Worm (Caenorhabditis elegans) whole organism, young adult: ENCODE measurements around the gene unc-103.

Source experiments
- B0019.2 ChIP-seq: fragments of 200-800 bp; sonication (Bioruptor generic); conservative IDR thresholded peaks from 2 replicates; pipeline ENCODE4 v1.3.6; 2022; ENCODE audit warnings: missing genetic modification reagents, missing genetic modification characterization, missing compliant biosample characterization
- B0035.1 ChIP-seq: sonication (generic microtip); optimal IDR thresholded peaks from 2 replicates; lab custom pipeline; 2016; ENCODE audit warnings: missing genetic modification characterization, mild to moderate bottlenecking, missing compliant biosample characterization, missing genotype, missing genetic modification reagents
- B0261.1 ChIP-seq: sonication (generic microtip); optimal IDR thresholded peaks from 2 replicates; lab custom pipeline; 2016; ENCODE audit warnings: mild to moderate bottlenecking, missing genetic modification characterization, moderate library complexity, missing compliant biosample characterization
- C17E4.6 ChIP-seq: fragments of 200-800 bp; sonication (Bioruptor generic); IDR thresholded peaks from 2 replicates; pipeline ENCODE4 v1.3.6; 2022; ENCODE audit warnings: missing genetic modification reagents, missing genetic modification characterization, missing compliant biosample characterization
- F37B4.10 ChIP-seq: fragments of 200-800 bp; sonication (Bioruptor generic); IDR thresholded peaks from 2 replicates; pipeline ENCODE4 v1.3.6; 2022; ENCODE audit warnings: missing genetic modification characterization, missing compliant biosample characterization
- F39B2.1 ChIP-seq: fragments of 200-800 bp; sonication (Bioruptor generic); IDR thresholded peaks from 2 replicates; pipeline ENCODE4 v1.3.6; 2022; ENCODE audit warnings: missing genetic modification reagents, missing genetic modification characterization, missing compliant biosample characterization
- F49E8.2 ChIP-seq: sonication (generic microtip); optimal IDR thresholded peaks from 3 replicates; lab custom pipeline; 2017; ENCODE audit warnings: missing genetic modification characterization, mild to moderate bottlenecking, missing compliant biosample characterization, antibody characterized with exemption, moderate library complexity; ENCODE audit not compliant: insufficient read depth
- F52B5.7 ChIP-seq: sonication (generic microtip); optimal IDR thresholded peaks from 2 replicates; lab custom pipeline; 2016; ENCODE audit warnings: mild to moderate bottlenecking, missing genetic modification characterization, missing compliant biosample characterization
- F57C9.4 ChIP-seq: sonication (generic microtip); optimal IDR thresholded peaks from 2 replicates; lab custom pipeline; 2017; ENCODE audit warnings: mild to moderate bottlenecking, missing genetic modification characterization, missing compliant biosample characterization
- T07F8.4 ChIP-seq: sonication (generic microtip); optimal IDR thresholded peaks from 2 replicates; lab custom pipeline; 2016; ENCODE audit warnings: mild to moderate bottlenecking, missing genetic modification characterization, moderate library complexity, missing compliant biosample characterization
- aptf-2 ChIP-seq: fragments of 200-800 bp; sonication (Bioruptor generic); conservative IDR thresholded peaks from 2 replicates; pipeline ENCODE4 v1.3.6; 2022; ENCODE audit warnings: missing genetic modification reagents, missing genetic modification characterization, missing compliant biosample characterization
- atf-7 ChIP-seq: sonication (generic microtip); optimal IDR thresholded peaks from 2 replicates; lab custom pipeline; 2017; ENCODE audit warnings: mild to moderate bottlenecking, missing genetic modification characterization, missing compliant biosample characterization
- athp-1 ChIP-seq: sonication (generic microtip); optimal IDR thresholded peaks from 2 replicates; lab custom pipeline; 2017; ENCODE audit warnings: mild to moderate bottlenecking, missing genetic modification characterization, missing compliant biosample characterization
- attf-3 ChIP-seq: fragments of 200-800 bp; sonication (Bioruptor generic); conservative IDR thresholded peaks from 2 replicates; pipeline ENCODE4 v1.3.6; 2022; ENCODE audit warnings: missing genetic modification reagents, missing genetic modification characterization, missing compliant biosample characterization
- bed-1 ChIP-seq: fragments of 200-800 bp; sonication (Bioruptor generic); IDR thresholded peaks from 2 replicates; pipeline ENCODE4 v1.3.6; 2022; ENCODE audit warnings: missing genetic modification reagents, missing genetic modification characterization, missing compliant biosample characterization
- ccch-3 ChIP-seq: fragments of 200-800 bp; sonication (Bioruptor generic); optimal IDR thresholded peaks from 2 replicates; lab custom pipeline; 2018; ENCODE audit warnings: mild to moderate bottlenecking, missing genetic modification characterization, missing compliant biosample characterization
- cebp-1 ChIP-seq, 2 experiments: fragments of 200-800 bp in 1 of 2; sonication (Bioruptor generic) in 1 of 2; sonication (generic microtip) in 1 of 2; IDR thresholded peaks in 1 of 2; optimal IDR thresholded peaks in 1 of 2; 2 replicates each; pipeline versions ENCODE4 v1.3.6 to Lab custom; 2017 to 2022; ENCODE audit warnings: missing compliant biosample characterization in 2 of 2, missing genetic modification characterization in 2 of 2, mild to moderate bottlenecking in 1 of 2, missing genetic modification reagents in 1 of 2, moderate library complexity in 1 of 2
- cebp-2 ChIP-seq: fragments of 200-800 bp; sonication (Bioruptor generic); IDR thresholded peaks from 2 replicates; pipeline ENCODE4 v1.3.6; 2022; ENCODE audit warnings: missing genetic modification characterization, missing compliant biosample characterization
- ceh-27 ChIP-seq: fragments of 200-800 bp; sonication (Bioruptor generic); optimal IDR thresholded peaks from 2 replicates; lab custom pipeline; 2018; ENCODE audit warnings: mild to moderate bottlenecking, missing genetic modification characterization, moderate library complexity, missing compliant biosample characterization
- ceh-58 ChIP-seq: fragments of 200-800 bp; sonication (Bioruptor generic); IDR thresholded peaks from 2 replicates; pipeline ENCODE4 v1.3.6; 2022; ENCODE audit warnings: missing genetic modification characterization, missing compliant biosample characterization
- die-1 ChIP-seq: sonication (generic microtip); optimal IDR thresholded peaks from 2 replicates; lab custom pipeline; 2016; ENCODE audit warnings: missing genotype, mild to moderate bottlenecking, missing genetic modification characterization, missing compliant biosample characterization
- dpl-1 ChIP-seq: fragments of 150-350 bp; optimal IDR thresholded peaks from 2 replicates; lab custom pipeline; 2014; ENCODE audit warnings: missing biosample characterization, missing genetic modification reagents, missing genetic modification characterization
- egl-44 ChIP-seq: fragments of 200-800 bp; sonication (Bioruptor generic); IDR thresholded peaks from 2 replicates; pipeline ENCODE4 v1.3.6; 2022; ENCODE audit warnings: missing genetic modification reagents, missing genetic modification characterization, missing compliant biosample characterization
- fkh-3 ChIP-seq: sonication (generic microtip); optimal IDR thresholded peaks from 2 replicates; lab custom pipeline; 2016; ENCODE audit warnings: mild to moderate bottlenecking, missing genetic modification characterization, missing compliant biosample characterization
- gei-17 ChIP-seq: fragments of 200-800 bp; sonication (Bioruptor generic); optimal IDR thresholded peaks from 2 replicates; lab custom pipeline; 2018; ENCODE audit warnings: mild to moderate bottlenecking, missing genetic modification characterization, missing compliant biosample characterization
- lir-1 ChIP-seq: fragments of 200-800 bp; sonication (Bioruptor generic); conservative IDR thresholded peaks from 2 replicates; pipeline ENCODE4 v1.3.6; 2022; ENCODE audit warnings: missing genetic modification reagents, missing genetic modification characterization, missing compliant biosample characterization
- madf-6 ChIP-seq: fragments of 200-800 bp; sonication (Bioruptor generic); IDR thresholded peaks from 2 replicates; pipeline ENCODE4 v1.3.6; 2022; ENCODE audit warnings: missing genetic modification reagents, missing genetic modification characterization, missing compliant biosample characterization
- mcd-1 ChIP-seq: fragments of 200-800 bp; sonication (Bioruptor generic); IDR thresholded peaks from 2 replicates; pipeline ENCODE4 v1.3.6; 2022; ENCODE audit warnings: missing genetic modification reagents, missing genetic modification characterization, missing compliant biosample characterization
- mel-28 ChIP-seq: sonication (generic microtip); optimal IDR thresholded peaks from 2 replicates; lab custom pipeline; 2016; ENCODE audit warnings: borderline replicate concordance, mild to moderate bottlenecking, missing genetic modification characterization, missing compliant biosample characterization
- mxl-1 ChIP-seq: sonication (generic microtip); optimal IDR thresholded peaks from 2 replicates; lab custom pipeline; 2016; ENCODE audit warnings: missing genetic modification characterization, missing compliant biosample characterization
- nfya-2 ChIP-seq: fragments of 200-800 bp; sonication (Bioruptor generic); IDR thresholded peaks from 2 replicates; pipeline ENCODE4 v1.3.6; 2022; ENCODE audit warnings: missing genetic modification reagents, missing genetic modification characterization, missing compliant biosample characterization
- nfyb-1 ChIP-seq: fragments of 200-800 bp; sonication (Bioruptor generic); IDR thresholded peaks from 2 replicates; pipeline ENCODE4 v1.3.6; 2022; ENCODE audit warnings: missing genetic modification reagents, missing genetic modification characterization, missing compliant biosample characterization
- nhr-90 ChIP-seq: sonication (generic microtip); optimal IDR thresholded peaks from 2 replicates; lab custom pipeline; 2016; ENCODE audit warnings: missing genotype, mild to moderate bottlenecking, missing genetic modification characterization, missing compliant biosample characterization
- rcor-1 ChIP-seq: fragments of 200-800 bp; sonication (Bioruptor generic); IDR thresholded peaks from 2 replicates; pipeline ENCODE4 v1.3.6; 2022; ENCODE audit warnings: missing genetic modification reagents, missing genetic modification characterization, missing compliant biosample characterization
- rec-8 ChIP-seq, 2 experiments: sonication (generic microtip); optimal IDR thresholded peaks; 2 replicates each; lab custom pipeline; 2016; ENCODE audit warnings: mild to moderate bottlenecking in 2 of 2, missing genetic modification characterization in 2 of 2, missing genetic modification reagents in 2 of 2, missing genotype in 2 of 2, missing biosample characterization in 1 of 2, missing compliant biosample characterization in 1 of 2, moderate library complexity in 1 of 2
- rpc-1 ChIP-seq, 2 experiments: fragments of 150-350 bp in 1 of 2; sonication (generic microtip) in 1 of 2; optimal IDR thresholded peaks; 2 replicates each; lab custom pipeline; 2014 to 2018; ENCODE audit warnings: missing biosample characterization in 1 of 2, missing genetic modification characterization in 1 of 2, missing genetic modification reagents in 1 of 2, missing genotype in 1 of 2
- sdz-38 ChIP-seq: sonication (generic microtip); optimal IDR thresholded peaks from 2 replicates; lab custom pipeline; 2016; ENCODE audit warnings: missing genotype, missing genetic modification characterization, missing compliant biosample characterization
- snpc-1.1 ChIP-seq: sonication (generic microtip); optimal IDR thresholded peaks from 2 replicates; lab custom pipeline; 2017; ENCODE audit warnings: missing genetic modification characterization, mild to moderate bottlenecking, missing compliant biosample characterization, antibody characterized with exemption, moderate library complexity, missing genotype, missing genetic modification reagents; ENCODE audit not compliant: insufficient read depth
- snpc-1.3 ChIP-seq: sonication (generic microtip); optimal IDR thresholded peaks from 2 replicates; lab custom pipeline; 2017; ENCODE audit warnings: missing genetic modification characterization, mild to moderate bottlenecking, missing compliant biosample characterization, antibody characterized with exemption, moderate library complexity, missing genotype, missing genetic modification reagents; ENCODE audit not compliant: insufficient read depth
- snpc-3.4 ChIP-seq: sonication (generic microtip); optimal IDR thresholded peaks from 2 replicates; lab custom pipeline; 2017; ENCODE audit warnings: missing genetic modification characterization, mild to moderate bottlenecking, missing compliant biosample characterization, antibody characterized with exemption, moderate library complexity, missing genotype, missing genetic modification reagents
- somi-1 ChIP-seq: fragments of 200-800 bp; sonication (Bioruptor generic); optimal IDR thresholded peaks from 2 replicates; lab custom pipeline; 2018; ENCODE audit warnings: mild to moderate bottlenecking, missing genetic modification characterization, missing compliant biosample characterization
- tbx-9 ChIP-seq: sonication (generic microtip); optimal IDR thresholded peaks from 2 replicates; lab custom pipeline; 2016; ENCODE audit warnings: borderline replicate concordance, missing genetic modification characterization, inconsistent platforms, missing compliant biosample characterization
- tlf-1 ChIP-seq: fragments of 200-800 bp; sonication (Bioruptor generic); optimal IDR thresholded peaks from 2 replicates; lab custom pipeline; 2018; ENCODE audit warnings: mild to moderate bottlenecking, missing genetic modification characterization, missing compliant biosample characterization
- unc-62 ChIP-seq: fragments of 150-350 bp; optimal IDR thresholded peaks from 2 replicates; lab custom pipeline; 2014; ENCODE audit warnings: missing biosample characterization, missing genetic modification reagents, missing genetic modification characterization
- zfh-2 ChIP-seq: fragments of 200-800 bp; sonication (Bioruptor generic); conservative IDR thresholded peaks from 2 replicates; pipeline ENCODE4 v1.3.6; 2022; ENCODE audit warnings: missing genetic modification reagents, missing genetic modification characterization, missing compliant biosample characterization
- ztf-22 ChIP-seq: fragments of 200-800 bp; sonication (Bioruptor generic); optimal IDR thresholded peaks from 2 replicates; lab custom pipeline; 2018; ENCODE audit warnings: mild to moderate bottlenecking, missing genetic modification characterization, moderate library complexity, missing compliant biosample characterization
- ztf-28 ChIP-seq: fragments of 200-800 bp; sonication (Bioruptor generic); IDR thresholded peaks from 2 replicates; pipeline ENCODE4 v1.3.6; 2022; ENCODE audit warnings: missing genetic modification reagents, missing genetic modification characterization, missing compliant biosample characterization

Gene unc-103

DNA sequence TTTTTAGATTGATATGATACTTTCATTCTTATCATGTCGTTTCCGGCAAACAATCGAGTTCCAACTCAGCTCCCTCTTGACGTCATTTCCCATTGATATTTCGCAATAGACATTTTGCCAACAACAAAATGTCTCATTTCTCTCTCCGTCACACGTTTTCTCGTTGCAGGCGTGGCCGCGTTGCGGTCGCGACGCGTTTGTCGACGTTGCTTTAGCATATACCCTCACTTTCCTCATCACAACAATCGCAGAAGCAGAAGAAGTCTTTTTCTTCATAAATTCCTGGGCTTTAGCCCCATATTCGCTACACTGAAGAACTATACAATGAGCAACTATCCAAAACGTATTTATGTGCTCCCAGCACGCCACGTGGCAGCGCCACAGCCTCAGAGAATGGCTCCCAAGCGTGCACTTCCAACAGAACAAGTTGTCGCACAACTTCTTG, 78.5 kb downstream of the unc-103 start, which contains the start of gene xbp-1 (continued):
- peak; percentile 76 for TF ChIP-seq unc-62 (GFP tag; lab: Kevin White, UChicago)
- no peak for TF ChIP-seq rec-8 (tag; optimal IDR thresholded peaks at IDR 0.05; lab: Kevin White, UChicago)
- no peak for TF ChIP-seq tbx-9 (tag; lab: Kevin White, UChicago)
- TF ChIP-seq egl-44 (GFP tag; lab: Robert Waterston, UW) = peak; percentile 70; the same call in 1 of the 2 replicates
- no peak for TF ChIP-seq snpc-1.3 (tag; lab: Kevin White, UChicago)
- TF ChIP-seq nhr-90 (tag; lab: Kevin White, UChicago) = peak; percentile 79
- no peak; the same call in 1 of the 2 replicates for TF ChIP-seq lir-1 (GFP tag; lab: Robert Waterston, UW)
- no peak for TF ChIP-seq ceh-58 (GFP tag; lab: Robert Waterston, UW)
- no peak for TF ChIP-seq mxl-1
- TF ChIP-seq C17E4.6 (GFP tag; lab: Robert Waterston, UW) = no peak
- TF ChIP-seq sdz-38 (tag; lab: Kevin White, UChicago) = no peak
- no peak for TF ChIP-seq F49E8.2 (tag; lab: Kevin White, UChicago)
- peak; percentile 93 for TF ChIP-seq nfyb-1 (GFP tag; lab: Robert Waterston, UW)
- peak; percentile 78 for TF ChIP-seq tlf-1 (GFP tag; lab: Kevin White, UChicago)
- no peak for TF ChIP-seq ztf-28
- TF ChIP-seq mel-28 (tag; lab: Kevin White, UChicago) = no peak
- TF ChIP-seq rpc-1 (optimal IDR thresholded peaks at IDR 0.05; lab: Kevin White, UChicago) = no peak
- no peak for TF ChIP-seq rpc-1 (tag; optimal IDR thresholded peaks at IDR 0.05; lab: Kevin White, UChicago)
- TF ChIP-seq B0035.1 (tag; lab: Kevin White, UChicago) = peak; percentile 3
- TF ChIP-seq gei-17 (GFP tag; lab: Kevin White, UChicago) = peak; percentile 38
- TF ChIP-seq die-1 (tag; lab: Kevin White, UChicago) = no peak
- TF ChIP-seq atf-7 (tag; lab: Kevin White, UChicago) = peak; percentile 99
- no peak for TF ChIP-seq snpc-1.1 (tag; lab: Kevin White, UChicago)
- TF ChIP-seq fkh-3 (tag; lab: Kevin White, UChicago) = no peak
- peak; percentile 85 for TF ChIP-seq zfh-2 (GFP tag; lab: Robert Waterston, UW)
- no peak for TF ChIP-seq F52B5.7 (tag; lab: Kevin White, UChicago)
- TF ChIP-seq nfya-2 = no peak
- TF ChIP-seq cebp-2 (GFP tag; lab: Robert Waterston, UW) = no peak
- TF ChIP-seq ztf-22 (GFP tag; lab: Kevin White, UChicago) = peak; percentile 95
- no peak for TF ChIP-seq B0019.2
- TF ChIP-seq athp-1 (tag; lab: Kevin White, UChicago) = peak; percentile 41
- TF ChIP-seq T07F8.4 (tag; lab: Kevin White, UChicago) = no peak
- 0 out of 2 replicates have a peak, but pooled peaks have one; percentile 52 for TF ChIP-seq F37B4.10 (GFP tag; lab: Robert Waterston, UW)
- no peak for TF ChIP-seq F57C9.4 (tag; lab: Kevin White, UChicago)
- TF ChIP-seq somi-1 = peak; percentile 59
- peak; percentile 100 for TF ChIP-seq cebp-1 (GFP tag; IDR thresholded peaks at IDR 0.05; lab: Robert Waterston, UW)
- TF ChIP-seq cebp-1 (tag; optimal IDR thresholded peaks at IDR 0.05; lab: Kevin White, UChicago) = peak; percentile 100
- peak; percentile 69 for TF ChIP-seq ceh-27 (GFP tag; lab: Kevin White, UChicago)
- TF ChIP-seq aptf-2 (GFP tag; lab: Robert Waterston, UW) = no peak
- peak; percentile 38; the same call in 1 of the 2 replicates for TF ChIP-seq madf-6 (GFP tag; lab: Robert Waterston, UW)
- no peak for TF ChIP-seq B0261.1 (tag; lab: Kevin White, UChicago)
- TF ChIP-seq ccch-3 (GFP tag; lab: Kevin White, UChicago) = no peak
- peak; percentile 64 for TF ChIP-seq mcd-1 (GFP tag; lab: Robert Waterston, UW)
- no peak for TF ChIP-seq snpc-3.4 (tag; lab: Kevin White, UChicago)
- no peak for TF ChIP-seq dpl-1 (GFP tag; lab: Kevin White, UChicago)
- TF ChIP-seq attf-3 (GFP tag; lab: Robert Waterston, UW) = no peak
- no peak for TF ChIP-seq F39B2.1 (GFP tag; lab: Robert Waterston, UW)
- TF ChIP-seq bed-1 (GFP tag; lab: Robert Waterston, UW) = no peak
- peak; percentile 31 for TF ChIP-seq rcor-1 (GFP tag; lab: Robert Waterston, UW)
